Worm (Caenorhabditis elegans) whole organism, midembryonic: Measurements from ENCODE around the gene cec-4.

ENCODE experiments used
- T22C8.4 ChIP-seq: fragments of 200-800 bp; sonication (Bioruptor generic); IDR thresholded peaks from 2 replicates; pipeline ENCODE4 v1.3.6; 2022; ENCODE audit warnings: missing genetic modification characterization, missing compliant biosample characterization
- cog-1 ChIP-seq: sonication (generic microtip); optimal IDR thresholded peaks from 2 replicates; lab custom pipeline; 2016; ENCODE audit warnings: missing genetic modification characterization, missing compliant biosample characterization
- flt-1 ChIP-seq: fragments of 200-800 bp; sonication (Bioruptor generic); IDR thresholded peaks from 2 replicates; pipeline ENCODE4 v1.3.6; 2022; ENCODE audit warnings: missing genetic modification characterization, missing compliant biosample characterization
- klf-2 ChIP-seq: fragments of 200-800 bp; sonication (Bioruptor generic); conservative IDR thresholded peaks from 2 replicates; pipeline ENCODE4 v1.3.6; 2022; ENCODE audit warnings: missing genetic modification reagents, missing genetic modification characterization, missing compliant biosample characterization
- med-1 ChIP-seq: sonication (generic microtip); optimal IDR thresholded peaks from 2 replicates; lab custom pipeline; 2017; ENCODE audit warnings: missing genetic modification characterization, mild to moderate bottlenecking, missing compliant biosample characterization, antibody characterized with exemption, missing genetic modification reagents; ENCODE audit not compliant: insufficient read depth
- ref-1 ChIP-seq: fragments of 200-800 bp; sonication (Bioruptor generic); conservative IDR thresholded peaks from 2 replicates; pipeline ENCODE4 v1.3.6; 2022; ENCODE audit warnings: missing genetic modification reagents, missing genetic modification characterization, missing compliant biosample characterization
- tab-1 ChIP-seq: fragments of 200-800 bp; sonication (Bioruptor generic); IDR thresholded peaks from 2 replicates; pipeline ENCODE4 v1.3.6; 2022; ENCODE audit warnings: missing genetic modification characterization, missing compliant biosample characterization
- ztf-23 ChIP-seq: fragments of 200-800 bp; sonication (Bioruptor generic); IDR thresholded peaks from 2 replicates; pipeline ENCODE4 v1.3.6; 2022; ENCODE audit warnings: missing genetic modification reagents, missing genetic modification characterization, missing compliant biosample characterization
- ztf-29 ChIP-seq: fragments of 200-800 bp; sonication (Bioruptor generic); IDR thresholded peaks from 2 replicates; pipeline ENCODE4 v1.3.6; 2022; ENCODE audit warnings: missing genetic modification reagents, missing genetic modification characterization, missing compliant biosample characterization

The cec-4 gene

ce11 chrIV:7575147-7575768 is at the start of gene cec-4:
cec-4 (plus strand) TSS chrIV:7575718.
- TF ChIP-seq T22C8.4 (GFP tag; lab: Robert Waterston, UW) (0 out of 2 replicates have a peak, but pooled peaks have one; percentile 8), med-1 (GFP tag; lab: Kevin White, UChicago) (no peak), cog-1 (no peak)

ce11 chrIV:7530226-7531070 is 45.1 kb upstream of the cec-4 start:
- TF ChIP-seq ztf-29 (GFP tag; lab: Robert Waterston, UW) (no peak), cog-1 (no peak), tab-1 (GFP tag; lab: Robert Waterston, UW) (no peak), flt-1 (GFP tag; lab: Robert Waterston, UW) (no peak), T22C8.4 (GFP tag; lab: Robert Waterston, UW) (no peak), med-1 (GFP tag; lab: Kevin White, UChicago) (no peak), ref-1 (GFP tag; lab: Robert Waterston, UW) (no peak), ztf-23 (no peak), klf-2 (no peak)

- TF ChIP-seq klf-2 (no peak), T22C8.4 (GFP tag; lab: Robert Waterston, UW) (no peak), ztf-29 (GFP tag; lab: Robert Waterston, UW) (no peak), ref-1 (GFP tag; lab: Robert Waterston, UW) (no peak), tab-1 (GFP tag; lab: Robert Waterston, UW) (no peak), med-1 (GFP tag; lab: Kevin White, UChicago) (no peak), ztf-23 (no peak), cog-1 (no peak), flt-1 (GFP tag; lab: Robert Waterston, UW) (no peak)
These were observed 43.2 kb upstream of the cec-4 start, which contains the start of gene R05G6.1 for ce11 chrIV:7532360-7532759. R05G6.1 (plus strand) TSS chrIV:7532660.

ce11 chrIV:7542485-7543001 is 33.0 kb upstream of the cec-4 start, which contains the start of gene R05G6.10:
R05G6.10 (minus strand) TSS chrIV:7542535.
- TF ChIP-seq T22C8.4 (GFP tag; lab: Robert Waterston, UW) (no peak), ztf-23 (no peak), ref-1 (GFP tag; lab: Robert Waterston, UW) (no peak), tab-1 (GFP tag; lab: Robert Waterston, UW) (no peak), klf-2 (no peak), flt-1 (GFP tag; lab: Robert Waterston, UW) (no peak), cog-1 (no peak), med-1 (GFP tag; lab: Kevin White, UChicago) (no peak), ztf-29 (GFP tag; lab: Robert Waterston, UW) (no peak)

- TF ChIP-seq klf-2 (no peak), ref-1 (GFP tag; lab: Robert Waterston, UW) (no peak), ztf-29 (GFP tag; lab: Robert Waterston, UW) (no peak), ztf-23 (no peak), med-1 (GFP tag; lab: Kevin White, UChicago) (no peak), cog-1 (no peak), flt-1 (GFP tag; lab: Robert Waterston, UW) (no peak), tab-1 (GFP tag; lab: Robert Waterston, UW) (no peak), T22C8.4 (GFP tag; lab: Robert Waterston, UW) (no peak)
These were observed 31.9 kb upstream of the cec-4 start for ce11 chrIV:7543662-7544061.

- no peak for TF ChIP-seq ref-1 (GFP tag; lab: Robert Waterston, UW)
- no peak for TF ChIP-seq med-1 (GFP tag; lab: Kevin White, UChicago)
- TF ChIP-seq tab-1 (GFP tag; lab: Robert Waterston, UW) = no peak
- TF ChIP-seq klf-2 = no peak
- no peak for TF ChIP-seq flt-1 (GFP tag; lab: Robert Waterston, UW)
- TF ChIP-seq cog-1 = no peak
- TF ChIP-seq T22C8.4 (GFP tag; lab: Robert Waterston, UW) = no peak
- no peak for TF ChIP-seq ztf-29 (GFP tag; lab: Robert Waterston, UW)
- no peak for TF ChIP-seq ztf-23
These were observed 27.5 kb upstream of the cec-4 start, which contains the start of the genes cdd-2 and oef-1 for ce11 chrIV:7547843-7548578. cdd-2 (minus strand) TSS chrIV:7547893. oef-1 (plus strand) TSS chrIV:7548417.

ce11 chrIV:7549844-7550243 is 25.7 kb upstream of the cec-4 start:
- TF ChIP-seq tab-1 (GFP tag; lab: Robert Waterston, UW) (no peak), ztf-29 (GFP tag; lab: Robert Waterston, UW) (no peak), klf-2 (no peak), med-1 (GFP tag; lab: Kevin White, UChicago) (no peak), flt-1 (GFP tag; lab: Robert Waterston, UW) (no peak), ztf-23 (no peak), T22C8.4 (GFP tag; lab: Robert Waterston, UW) (no peak), ref-1 (GFP tag; lab: Robert Waterston, UW) (no peak), cog-1 (no peak)

ce11 chrIV:7550445-7550844 is 25.1 kb upstream of the cec-4 start, which contains the start of gene pam-1:
pam-1 (minus strand) TSS chrIV:7550812.
- TF ChIP-seq med-1 (GFP tag; lab: Kevin White, UChicago) (no peak), ztf-29 (GFP tag; lab: Robert Waterston, UW) (no peak), ztf-23 (no peak), T22C8.4 (GFP tag; lab: Robert Waterston, UW) (no peak), ref-1 (GFP tag; lab: Robert Waterston, UW) (no peak), cog-1 (no peak), klf-2 (no peak), tab-1 (GFP tag; lab: Robert Waterston, UW) (no peak), flt-1 (GFP tag; lab: Robert Waterston, UW) (no peak)
